Fruit fly (Drosophila melanogaster): Measurements from ENCODE around the gene CG5116.

The CG5116 gene

DNA sequence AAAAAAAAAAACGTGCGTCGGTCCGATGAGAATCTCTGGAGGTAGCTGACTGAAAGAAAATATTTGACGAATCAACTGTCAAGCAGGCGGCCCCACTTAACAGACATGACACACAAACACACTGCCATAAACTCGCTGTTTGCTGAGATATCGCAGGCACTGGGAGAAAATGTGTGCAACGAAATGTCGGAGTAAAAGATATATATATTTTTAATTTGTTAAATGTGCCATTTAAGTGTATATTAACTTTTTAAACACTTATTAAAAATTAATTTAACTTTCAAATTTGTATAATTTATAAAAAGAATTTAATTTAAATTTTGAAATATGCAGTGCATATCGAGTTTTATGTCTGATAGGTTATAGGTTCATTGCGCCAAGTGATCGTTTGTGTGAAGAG lies 6.2 kb downstream of the CG5116 start (continued):
- TF ChIP-seq Eip74EF (GFP tag; optimal IDR thresholded peaks at IDR 0.05) (peak in 1 of 2 experiments; percentile 51), CG31441 (GFP tag; IDR thresholded peaks at IDR 0.05) (peak; percentile 78), Aef1 (GFP tag; IDR thresholded peaks at IDR 0.05) (peak; percentile 52; the same call in 2 of the 3 replicates), CG12391 (tag; optimal IDR thresholded peaks at IDR 0.05) (peak; percentile 58), Asciz (GFP tag; optimal IDR thresholded peaks at IDR 0.05) (peak; percentile 67), CG6175 (GFP tag; IDR thresholded peaks at IDR 0.05) (no peak), NK7.1 (GFP tag; optimal IDR thresholded peaks at IDR 0.05) (no peak), CG17612 (GFP tag; IDR thresholded peaks at IDR 0.05) (no peak), CG8290 (GFP tag; optimal IDR thresholded peaks at IDR 0.05) (peak; percentile 41), CG8290 (tag; optimal IDR thresholded peaks at IDR 0.05) (no peak), NfI (GFP tag; optimal IDR thresholded peaks at IDR 0.05) (no peak), dpn (GFP tag; optimal IDR thresholded peaks at IDR 0.05) (peak in 1 of 2 experiments; percentile 37), HLH54F (GFP tag; optimal IDR thresholded peaks at IDR 0.05) (no peak), Oli (tag; optimal IDR thresholded peaks at IDR 0.05) (peak; percentile 44), MESR4 (GFP tag; optimal IDR thresholded peaks at IDR 0.05) (no peak), tin (GFP tag; optimal IDR thresholded peaks at IDR 0.05) (peak; percentile 59), peb (GFP tag; IDR thresholded peaks at IDR 0.05) (no peak), CG11695 (GFP tag; IDR thresholded peaks at IDR 0.05) (peak; percentile 78; the same call in 2 of the 3 replicates), CG14050 (GFP tag; IDR thresholded peaks at IDR 0.05) (peak; percentile 46; the same call in 2 of the 3 replicates), Dll (GFP tag; IDR thresholded peaks at IDR 0.05; ENCODE audit: partially characterized antibody) (no peak), CG11723 (GFP tag; optimal IDR thresholded peaks at IDR 0.05) (peak; percentile 60), bcd (GFP tag; optimal IDR thresholded peaks at IDR 0.05) (peak; percentile 60), CG10431 (GFP tag; optimal IDR thresholded peaks at IDR 0.05) (no peak), Fer1 (GFP tag; optimal IDR thresholded peaks at IDR 0.05) (peak; percentile 60), amos (GFP tag; IDR thresholded peaks at IDR 0.05; ENCODE audit: partially characterized antibody) (no peak), Chrac-16 (GFP tag; optimal IDR thresholded peaks at IDR 0.05) (peak; percentile 34), CG2129 (GFP tag; IDR thresholded peaks at IDR 0.05; ENCODE audit: partially characterized antibody) (no peak), CG8388 (GFP tag; optimal IDR thresholded peaks at IDR 0.05) (peak; percentile 58), Hmx (GFP tag; optimal IDR thresholded peaks at IDR 0.05) (no peak), psq (GFP tag; optimal IDR thresholded peaks at IDR 0.05) (no peak), Ets97D (GFP tag; optimal IDR thresholded peaks at IDR 0.05) (no peak), trh (GFP tag; optimal IDR thresholded peaks at IDR 0.05) (no peak), ab (GFP tag; optimal IDR thresholded peaks at IDR 0.05) (no peak), ssp (GFP tag; IDR thresholded peaks at IDR 0.05) (peak; percentile 26; the same call in 1 of the 2 replicates), CG9932 (GFP tag; IDR thresholded peaks at IDR 0.05) (no peak), Hmr (GFP tag; optimal IDR thresholded peaks at IDR 0.05) (no peak), crc (GFP tag; optimal IDR thresholded peaks at IDR 0.05) (no peak), pfk (GFP tag; optimal IDR thresholded peaks at IDR 0.05) (no peak), ash1 (GFP tag; optimal IDR thresholded peaks at IDR 0.05) (no peak), ham (GFP tag; IDR thresholded peaks at IDR 0.05) (no peak), vvl (GFP tag; IDR thresholded peaks at IDR 0.05) (peak; percentile 71), CG4282 (GFP tag; optimal IDR thresholded peaks at IDR 0.05) (no peak), BtbVII (GFP tag; optimal IDR thresholded peaks at IDR 0.05) (peak; percentile 58), CG13775 (GFP tag; optimal IDR thresholded peaks at IDR 0.05) (peak; percentile 39), trem (tag; optimal IDR thresholded peaks at IDR 0.05) (peak; percentile 50), emc (GFP tag; optimal IDR thresholded peaks at IDR 0.05) (no peak), CG5953 (GFP tag; IDR thresholded peaks at IDR 0.05) (no peak), tap (tag; optimal IDR thresholded peaks at IDR 0.05) (peak; percentile 34), CG9817 (tag; optimal IDR thresholded peaks at IDR 0.05) (peak; percentile 18), gcm2 (GFP tag; optimal IDR thresholded peaks at IDR 0.05) (no peak), E2f2 (GFP tag; IDR thresholded peaks at IDR 0.05) (peak; percentile 30; the same call in 1 of the 2 replicates), org-1 (GFP tag; optimal IDR thresholded peaks at IDR 0.05) (peak; percentile 35)

All from whole organism, embryonic.